Worm (Caenorhabditis elegans) whole organism, L4 larva: ENCODE results near the gene daf-2.
A peak's percentile ranks its signal among the peaks of the same experiment; 100 is the strongest.

Experiments
- D1046.2 ChIP-seq: fragments of 200-800 bp; sonication (Bioruptor generic); IDR thresholded peaks from 2 replicates; pipeline ENCODE4 v1.3.6; 2022; ENCODE audit warnings: missing genetic modification characterization, missing compliant biosample characterization
- Y105C5A.15 ChIP-seq: fragments of 200-800 bp; sonication (Bioruptor generic); IDR thresholded peaks from 2 replicates; pipeline ENCODE4 v1.3.6; 2022; ENCODE audit warnings: missing genetic modification characterization, missing compliant biosample characterization
- aha-1 ChIP-seq: fragments of 150-350 bp; peaks from one replicate; lab custom pipeline; 2014; ENCODE audit warnings: missing biosample characterization, missing genetic modification characterization
- aly-2 ChIP-seq: sonication (generic microtip); optimal IDR thresholded peaks from 2 replicates; lab custom pipeline; 2018; ENCODE audit warnings: missing biosample characterization, missing genetic modification characterization
- attf-4 ChIP-seq: sonication (generic microtip); optimal IDR thresholded peaks from 3 replicates; lab custom pipeline; 2017; ENCODE audit warnings: missing biosample characterization, missing genetic modification characterization
- ceh-20 ChIP-seq: fragments of 200-800 bp; sonication (Bioruptor generic); IDR thresholded peaks from 2 replicates; pipeline ENCODE4 v1.3.6; 2022; ENCODE audit warnings: missing genetic modification reagents, missing genetic modification characterization, missing compliant biosample characterization
- ceh-28 ChIP-seq: fragments of 150-350 bp; optimal IDR thresholded peaks from 2 replicates; lab custom pipeline; 2014; ENCODE audit warnings: missing biosample characterization, missing genetic modification reagents, missing genetic modification characterization
- ceh-44 ChIP-seq: fragments of 200-800 bp; sonication (Bioruptor generic); IDR thresholded peaks from 2 replicates; pipeline ENCODE4 v1.3.6; 2022; ENCODE audit warnings: missing genetic modification reagents, missing genetic modification characterization, missing compliant biosample characterization
- ctbp-1 ChIP-seq: fragments of 200-800 bp; sonication (Bioruptor generic); IDR thresholded peaks from 2 replicates; pipeline ENCODE4 v1.3.6; 2022; ENCODE audit warnings: missing genetic modification reagents, missing genetic modification characterization, missing compliant biosample characterization
- daf-12 ChIP-seq: fragments of 150-350 bp; optimal IDR thresholded peaks from 2 replicates; lab custom pipeline; 2014; ENCODE audit warnings: missing biosample characterization, missing genetic modification reagents, missing genetic modification characterization
- daf-16 ChIP-seq, 3 experiments: sonication (generic microtip); optimal IDR thresholded peaks; 2 replicates each; lab custom pipeline; 2016 to 2017; ENCODE audit warnings: missing genetic modification characterization in 3 of 3, missing genetic modification reagents in 3 of 3, mild to moderate bottlenecking in 2 of 3, missing compliant biosample characterization in 2 of 3, missing biosample characterization in 1 of 3, moderate library complexity in 1 of 3
- daf-8 ChIP-seq: fragments of 200-800 bp; sonication (Bioruptor generic); IDR thresholded peaks from 2 replicates; pipeline ENCODE4 v1.3.6; 2022; ENCODE audit warnings: missing genetic modification characterization, missing compliant biosample characterization
- dmd-9 ChIP-seq: fragments of 200-800 bp; sonication (Bioruptor generic); IDR thresholded peaks from 2 replicates; pipeline ENCODE4 v1.3.6; 2022; ENCODE audit warnings: missing genetic modification reagents, missing genetic modification characterization, missing compliant biosample characterization
- egl-27 ChIP-seq: sonication (generic microtip); optimal IDR thresholded peaks from 3 replicates; lab custom pipeline; 2017; ENCODE audit warnings: missing biosample characterization, missing genetic modification reagents, missing genetic modification characterization
- egl-43 ChIP-seq: fragments of 200-800 bp; sonication (Bioruptor generic); IDR thresholded peaks from 2 replicates; pipeline ENCODE4 v1.3.6; 2022; ENCODE audit warnings: missing genetic modification reagents, missing genetic modification characterization, missing compliant biosample characterization
- hif-1 ChIP-seq, 2 experiments: sonication (generic microtip); optimal IDR thresholded peaks; 2 replicates each; lab custom pipeline; 2016 to 2017; ENCODE audit warnings: missing compliant biosample characterization in 2 of 2, missing genetic modification characterization in 2 of 2, missing genetic modification reagents in 2 of 2, missing genotype in 2 of 2, mild to moderate bottlenecking in 1 of 2
- hmg-1.1 ChIP-seq: fragments of 200-800 bp; sonication (Bioruptor generic); IDR thresholded peaks from 2 replicates; pipeline ENCODE4 v1.3.6; 2022; ENCODE audit warnings: missing genetic modification reagents, missing genetic modification characterization, missing compliant biosample characterization
- jun-1 ChIP-seq: fragments of 150-350 bp; optimal IDR thresholded peaks from 2 replicates; lab custom pipeline; 2014; ENCODE audit warnings: missing biosample characterization, missing genetic modification reagents, missing genetic modification characterization
- lim-7 ChIP-seq: fragments of 200-800 bp; sonication (Bioruptor generic); IDR thresholded peaks from 2 replicates; pipeline ENCODE4 v1.3.6; 2022; ENCODE audit warnings: missing genetic modification characterization, missing compliant biosample characterization
- lin-38 ChIP-seq: fragments of 200-800 bp; sonication (Bioruptor generic); IDR thresholded peaks from 2 replicates; pipeline ENCODE4 v1.3.6; 2022; ENCODE audit warnings: missing genetic modification reagents, missing genetic modification characterization, missing compliant biosample characterization
- lsy-2 ChIP-seq, 2 experiments: fragments of 150-350 bp in 1 of 2; sonication (generic microtip) in 1 of 2; optimal IDR thresholded peaks; 2 replicates each; lab custom pipeline; 2014 to 2017; ENCODE audit warnings: missing biosample characterization in 2 of 2, missing genetic modification characterization in 2 of 2
- madf-9 ChIP-seq: fragments of 200-800 bp; sonication (Bioruptor generic); conservative IDR thresholded peaks from 2 replicates; pipeline ENCODE4 v1.3.6; 2022; ENCODE audit warnings: missing genetic modification reagents, missing genetic modification characterization, missing compliant biosample characterization
- mdt-29 ChIP-seq: fragments of 200-800 bp; sonication (Bioruptor generic); IDR thresholded peaks from 2 replicates; pipeline ENCODE4 v1.3.6; 2022; ENCODE audit warnings: missing genetic modification reagents, missing genetic modification characterization, missing compliant biosample characterization
- mep-1 ChIP-seq: fragments of 150-350 bp; sonication (generic microtip); optimal IDR thresholded peaks from 3 replicates; lab custom pipeline; 2014; ENCODE audit warnings: missing biosample characterization, missing genetic modification characterization
- mxl-2 ChIP-seq: fragments of 200-800 bp; sonication (Bioruptor generic); conservative IDR thresholded peaks from 2 replicates; pipeline ENCODE4 v1.3.6; 2022; ENCODE audit warnings: missing genetic modification reagents, missing genetic modification characterization, missing compliant biosample characterization
- nhr-10 ChIP-seq: fragments of 150-350 bp; optimal IDR thresholded peaks from 2 replicates; lab custom pipeline; 2014; ENCODE audit warnings: missing biosample characterization, missing genetic modification characterization
- nhr-111 ChIP-seq: fragments of 200-800 bp; sonication (Bioruptor generic); optimal IDR thresholded peaks from 2 replicates; lab custom pipeline; 2018; ENCODE audit warnings: mild to moderate bottlenecking, missing genetic modification characterization, missing compliant biosample characterization
- php-3 ChIP-seq: fragments of 200-800 bp; sonication (Bioruptor generic); IDR thresholded peaks from 2 replicates; pipeline ENCODE4 v1.3.6; 2022; ENCODE audit warnings: missing genetic modification reagents, missing genetic modification characterization, missing compliant biosample characterization
- set-16 ChIP-seq: fragments of 200-800 bp; sonication (Bioruptor generic); IDR thresholded peaks from 2 replicates; pipeline ENCODE4 v1.3.6; 2022; ENCODE audit warnings: missing genetic modification reagents, missing genetic modification characterization, missing compliant biosample characterization
- skn-1 ChIP-seq: fragments of 150-350 bp; optimal IDR thresholded peaks from 2 replicates; lab custom pipeline; 2014; ENCODE audit warnings: missing biosample characterization, missing genetic modification characterization
- snpc-4 ChIP-seq: fragments of 150-350 bp; optimal IDR thresholded peaks from 2 replicates; lab custom pipeline; 2014; ENCODE audit warnings: missing biosample characterization, missing genetic modification characterization
- tag-97 ChIP-seq: fragments of 200-800 bp; sonication (Bioruptor generic); IDR thresholded peaks from 2 replicates; pipeline ENCODE4 v1.3.6; 2022; ENCODE audit warnings: missing genetic modification characterization, missing compliant biosample characterization
- unc-62 ChIP-seq, 3 experiments: fragments of 150-350 bp in 1 of 3; sonication (generic microtip); optimal IDR thresholded peaks in 2 of 3; peaks in 1 of 3; 1 replicate in 1 of 3; 2 replicates in 2 of 3; lab custom pipeline; 2014 to 2017; ENCODE audit warnings: missing biosample characterization in 3 of 3, missing genetic modification characterization in 3 of 3, missing genetic modification reagents in 3 of 3, missing genotype in 1 of 3
- vab-7 ChIP-seq: fragments of 200-800 bp; sonication (Bioruptor generic); IDR thresholded peaks from 2 replicates; pipeline ENCODE4 v1.3.6; 2022; ENCODE audit warnings: missing genetic modification reagents, missing genetic modification characterization, missing compliant biosample characterization
- zag-1 ChIP-seq: fragments of 150-350 bp; optimal IDR thresholded peaks from 2 replicates; lab custom pipeline; 2014; ENCODE audit warnings: missing biosample characterization, missing genetic modification characterization
- zfp-3 ChIP-seq: fragments of 200-800 bp; sonication (Bioruptor generic); conservative IDR thresholded peaks from 2 replicates; pipeline ENCODE4 v1.3.6; 2022; ENCODE audit warnings: missing genetic modification reagents, missing genetic modification characterization, missing compliant biosample characterization

The daf-2 gene

DNA sequence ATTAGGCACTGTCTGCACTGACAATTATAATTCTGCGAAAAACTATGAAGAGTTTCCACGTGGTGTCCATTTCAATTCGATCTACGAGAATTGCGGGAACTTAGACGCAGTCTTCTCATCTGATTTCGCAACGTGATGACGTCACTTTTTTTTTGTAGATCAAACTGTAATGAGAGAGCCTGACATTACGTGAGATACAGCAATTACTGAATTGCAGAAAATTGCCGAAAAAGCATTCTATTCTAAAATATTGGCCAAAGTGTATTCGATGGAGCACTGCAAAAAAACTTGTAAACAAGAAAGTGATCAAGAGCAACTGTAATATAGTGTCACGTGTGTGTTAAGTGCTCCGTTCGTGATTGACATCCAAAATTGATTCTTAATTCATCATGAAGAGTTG, 14.0 kb downstream of the daf-2 start:
- TF ChIP-seq tag-97 (no peak), lim-7 (GFP tag; lab: Robert Waterston, UW) (no peak)
- TF ChIP-seq, all 104 proteins: peak for 0

DNA sequence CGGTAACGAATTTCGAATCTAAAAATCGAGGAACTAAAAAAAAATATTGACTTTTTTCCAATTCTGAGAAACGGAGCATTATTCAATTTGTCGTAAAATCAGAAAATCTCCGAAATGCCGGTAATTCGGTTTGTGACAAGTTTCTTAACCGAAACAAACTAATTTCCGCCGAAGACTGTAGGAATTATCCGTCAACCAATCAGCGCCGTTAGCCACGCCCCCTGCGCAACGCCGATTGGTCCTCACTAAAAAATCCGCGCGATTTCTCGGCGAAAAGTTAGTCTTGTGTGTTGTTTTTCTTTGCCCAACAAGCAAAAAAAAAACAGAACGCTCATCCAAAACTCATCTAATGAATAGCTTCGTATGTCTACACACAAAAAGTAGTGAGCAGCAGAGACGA, 20.6 kb downstream of the daf-2 start:
- TF ChIP-seq unc-62 (GFP tag; optimal IDR thresholded peaks at IDR 0.05 in 1 of 2; lab: Kevin White, UChicago) (peak in 1 of 2 experiments; percentile 0), unc-62 (tag; optimal IDR thresholded peaks at IDR 0.05; lab: Kevin White, UChicago) (no peak), nhr-10 (no peak)

DNA sequence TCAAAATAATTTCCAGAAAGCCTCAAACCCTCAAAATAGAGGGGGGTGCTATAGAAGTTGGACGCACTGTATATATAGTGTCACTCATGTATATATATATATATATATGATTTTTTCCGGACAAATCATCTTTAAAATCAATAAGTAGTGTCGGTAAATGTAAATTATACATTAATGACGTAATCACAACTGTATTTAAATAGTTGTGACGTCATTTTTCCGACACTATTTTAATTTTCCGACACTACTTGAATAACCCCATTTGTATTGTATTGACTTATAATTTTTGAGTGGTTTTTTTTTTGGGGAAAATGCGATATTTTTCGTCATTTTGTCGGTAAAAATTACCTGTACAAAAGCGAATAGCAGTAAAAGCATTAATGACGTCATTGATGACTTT, 21.8 kb downstream of the daf-2 start:
- TF ChIP-seq mxl-2 (no peak), mdt-29 (GFP tag; lab: Robert Waterston, UW) (no peak), zfp-3 (GFP tag; lab: Robert Waterston, UW) (no peak), tag-97 (no peak), lsy-2 (tag; optimal IDR thresholded peaks at IDR 0.05; lab: Kevin White, UChicago) (no peak), nhr-111 (GFP tag; lab: Kevin White, UChicago) (no peak), attf-4 (no peak), set-16 (GFP tag; lab: Robert Waterston, UW) (no peak), ceh-20 (GFP tag; lab: Robert Waterston, UW) (no peak), lin-38 (GFP tag; lab: Robert Waterston, UW) (no peak), vab-7 (GFP tag; lab: Robert Waterston, UW) (no peak), aly-2 (no peak), hif-1 (tag; optimal IDR thresholded peaks at IDR 0.05; lab: Kevin White, UChicago) (no peak)

DNA sequence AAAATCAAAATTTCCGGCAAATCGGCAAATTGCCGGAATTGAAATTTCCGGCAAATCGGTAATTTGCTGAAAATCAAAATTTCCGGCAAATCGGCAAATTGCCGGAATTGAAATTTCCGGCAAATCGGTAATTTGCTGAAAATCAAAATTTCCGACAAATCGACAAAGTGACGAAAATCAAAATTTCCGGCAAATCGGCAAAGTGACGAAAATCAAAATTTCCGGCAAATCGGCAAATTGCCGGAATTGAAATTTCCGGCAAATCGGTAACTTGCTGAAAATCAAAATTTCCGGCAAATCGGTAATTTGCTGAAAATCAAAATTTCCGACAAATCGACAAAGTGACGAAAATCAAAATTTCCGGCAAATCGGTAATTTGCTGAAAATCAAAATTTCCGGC, 29.0 kb downstream of the daf-2 start:
- TF ChIP-seq ceh-44 (GFP tag; lab: Robert Waterston, UW) (0 out of 2 replicates have a peak, but pooled peaks have one; percentile 15), D1046.2 (GFP tag; lab: Robert Waterston, UW) (peak; percentile 60; the same call in 1 of the 2 replicates), dmd-9 (GFP tag; lab: Robert Waterston, UW) (peak; percentile 64; the same call in 1 of the 2 replicates)

DNA sequence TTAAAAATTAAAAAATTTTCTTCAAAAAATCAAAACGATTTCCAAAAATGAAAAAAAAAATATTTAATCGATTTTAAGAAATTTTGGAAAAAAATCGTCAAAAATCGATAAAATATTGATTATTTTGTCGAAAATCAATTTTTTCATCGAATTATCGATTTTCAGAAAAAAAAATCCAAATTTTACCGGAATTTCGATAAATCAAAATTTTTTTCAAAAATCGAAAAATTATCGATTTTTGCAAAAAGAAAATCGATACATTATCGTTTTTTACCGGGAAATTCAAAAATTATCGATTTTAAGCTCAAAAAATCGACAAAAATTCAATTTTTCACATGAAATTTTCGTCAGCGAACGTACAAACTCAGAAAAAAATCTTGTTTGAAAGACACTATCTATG, 45.4 kb downstream of the daf-2 start:
- TF ChIP-seq ceh-28 (tag; lab: Kevin White, UChicago) (peak; percentile 88), daf-12 (tag; lab: Kevin White, UChicago) (no peak), zfp-3 (GFP tag; lab: Robert Waterston, UW) (no peak), unc-62 (GFP tag; optimal IDR thresholded peaks at IDR 0.05 in 1 of 2; lab: Kevin White, UChicago) (peak in 1 of 2 experiments; percentile 9), unc-62 (tag; optimal IDR thresholded peaks at IDR 0.05; lab: Kevin White, UChicago) (no peak)

DNA sequence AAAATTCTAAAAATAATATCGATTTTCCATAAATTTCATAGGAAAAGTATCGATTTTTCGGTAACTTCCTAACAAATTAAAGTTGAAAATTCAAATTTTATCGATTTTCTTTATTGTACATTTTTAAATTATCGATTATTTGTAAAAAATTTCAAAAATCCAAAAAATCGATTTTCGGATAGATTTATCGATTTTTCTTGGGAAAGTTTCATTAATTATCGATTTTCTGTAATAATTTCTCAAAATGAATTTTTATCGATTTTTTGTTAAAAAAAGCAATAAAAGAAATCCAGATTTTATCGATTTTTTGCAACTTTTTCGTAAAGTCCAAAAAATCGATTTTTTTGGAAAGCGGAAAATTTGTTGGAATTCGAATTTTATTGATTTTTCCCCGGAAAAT, 46.7 kb downstream of the daf-2 start:
- TF ChIP-seq ceh-28 (tag; lab: Kevin White, UChicago), result peak; percentile 96
- no peak for TF ChIP-seq ctbp-1 (GFP tag; lab: Robert Waterston, UW)

DNA sequence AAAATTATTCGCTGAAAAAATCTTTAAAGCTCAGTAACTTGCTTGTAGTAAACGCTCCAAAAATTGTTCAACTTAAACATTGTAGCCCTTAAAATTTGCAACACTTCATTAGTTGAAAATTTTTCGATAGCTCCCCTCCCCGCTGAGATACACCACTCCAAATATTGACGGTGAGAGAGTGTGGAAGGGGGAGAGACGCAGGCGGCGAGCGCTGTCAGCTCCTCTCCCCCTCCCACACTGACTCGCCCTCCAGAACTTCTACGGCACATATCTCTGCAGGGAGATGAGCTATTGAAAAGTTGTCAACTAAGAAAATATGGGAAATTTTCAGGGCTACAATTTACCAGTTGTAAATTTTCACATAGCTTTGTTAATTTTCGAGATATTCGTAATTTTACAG, 48.4 kb downstream of the daf-2 start:
- no peak for TF ChIP-seq zag-1 (tag; lab: Kevin White, UChicago)
- TF ChIP-seq unc-62 (GFP tag; optimal IDR thresholded peaks at IDR 0.05 in 1 of 2; lab: Kevin White, UChicago), result peak in 1 of 2 experiments; percentile 79
- TF ChIP-seq unc-62 (tag; optimal IDR thresholded peaks at IDR 0.05; lab: Kevin White, UChicago), result no peak
- TF ChIP-seq set-16 (GFP tag; lab: Robert Waterston, UW), result peak; percentile 36

DNA sequence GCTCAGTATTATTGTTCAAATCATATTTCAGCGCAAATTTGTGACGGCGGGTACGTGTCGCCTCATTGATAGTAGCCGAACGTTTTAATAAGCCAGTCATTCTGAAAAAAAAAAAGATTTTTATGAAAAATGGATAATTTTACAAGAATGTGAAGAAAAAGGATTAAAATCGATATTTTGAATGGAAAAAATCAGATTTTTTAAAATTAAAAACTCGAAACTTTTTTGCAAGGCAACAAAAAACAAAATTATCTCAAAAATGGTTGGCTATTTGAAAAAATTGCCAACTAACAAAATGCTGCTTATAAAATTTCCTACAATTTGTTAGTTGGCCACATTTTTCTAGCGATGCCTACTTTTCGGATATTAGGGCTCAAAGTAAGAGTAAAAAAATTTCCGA, 50.7 kb downstream of the daf-2 start, which contains the start of gene Y55D5A.4:
TSS of gene Y55D5A.4 (minus strand) at position 101 of the 400 bp plus-strand sequence.
- no peak for TF ChIP-seq daf-8 (GFP tag; lab: Robert Waterston, UW)
- no peak for TF ChIP-seq egl-27 (tag; lab: Kevin White, UChicago)
- TF ChIP-seq lim-7 (GFP tag; lab: Robert Waterston, UW), result no peak
- TF ChIP-seq Y105C5A.15 (GFP tag; lab: Robert Waterston, UW), result no peak
- TF ChIP-seq egl-43 (GFP tag; lab: Robert Waterston, UW), result no peak
- TF ChIP-seq aha-1 (tag; lab: Kevin White, UChicago), result no peak
- TF ChIP-seq hmg-1.1 (GFP tag; lab: Robert Waterston, UW), result no peak
- TF ChIP-seq daf-16 (GFP tag; optimal IDR thresholded peaks at IDR 0.05; lab: Kevin White, UChicago), result no peak
- no peak for TF ChIP-seq daf-16 (tag; optimal IDR thresholded peaks at IDR 0.05; lab: Kevin White, UChicago)
- TF ChIP-seq ctbp-1 (GFP tag; lab: Robert Waterston, UW), result no peak
- TF ChIP-seq snpc-4, result no peak
- TF ChIP-seq dmd-9 (GFP tag; lab: Robert Waterston, UW), result no peak
- no peak for TF ChIP-seq mep-1 (tag; lab: Kevin White, UChicago)
- TF ChIP-seq php-3 (GFP tag; lab: Robert Waterston, UW), result no peak
- no peak for TF ChIP-seq skn-1
- TF ChIP-seq zfp-3 (GFP tag; lab: Robert Waterston, UW), result no peak
- no peak for TF ChIP-seq jun-1 (tag; lab: Kevin White, UChicago)
- TF ChIP-seq madf-9, result no peak
